Worm (Caenorhabditis elegans) whole organism, L1 larva: Measurements from ENCODE around the gene F59A1.12.

Experiments
- ets-5 ChIP-seq: fragments of 200-800 bp; sonication (Bioruptor generic); IDR thresholded peaks from 2 replicates; pipeline ENCODE4 v1.3.6; 2022; ENCODE audit warnings: missing genetic modification characterization, missing compliant biosample characterization
- fkh-4 ChIP-seq: sonication (generic microtip); optimal IDR thresholded peaks from 2 replicates; lab custom pipeline; 2016; ENCODE audit warnings: missing compliant biosample characterization, missing genetic modification characterization, borderline replicate concordance
- jun-1 ChIP-seq: fragments of 150-350 bp; optimal IDR thresholded peaks from 2 replicates; lab custom pipeline; 2014; ENCODE audit warnings: missing biosample characterization, missing genetic modification reagents, missing genetic modification characterization

- TF ChIP-seq jun-1 (tag; lab: Kevin White, UChicago) (no peak), fkh-4 (tag; lab: Kevin White, UChicago) (no peak), ets-5 (GFP tag; lab: Robert Waterston, UW) (no peak)
Observed at ce11 chrV:17664367-17664766, 3.2 kb downstream of the F59A1.12 start.
